Worm (Caenorhabditis elegans) whole organism, midembryonic: Measurements from ENCODE around the gene R01B10.2.

Experiments used
- T22C8.4 ChIP-seq: fragments of 200-800 bp; sonication (Bioruptor generic); IDR thresholded peaks from 2 replicates; pipeline ENCODE4 v1.3.6; 2022; ENCODE audit warnings: missing genetic modification characterization, missing compliant biosample characterization
- cog-1 ChIP-seq: sonication (generic microtip); optimal IDR thresholded peaks from 2 replicates; lab custom pipeline; 2016; ENCODE audit warnings: missing genetic modification characterization, missing compliant biosample characterization
- flt-1 ChIP-seq: fragments of 200-800 bp; sonication (Bioruptor generic); IDR thresholded peaks from 2 replicates; pipeline ENCODE4 v1.3.6; 2022; ENCODE audit warnings: missing genetic modification characterization, missing compliant biosample characterization
- klf-2 ChIP-seq: fragments of 200-800 bp; sonication (Bioruptor generic); conservative IDR thresholded peaks from 2 replicates; pipeline ENCODE4 v1.3.6; 2022; ENCODE audit warnings: missing genetic modification reagents, missing genetic modification characterization, missing compliant biosample characterization
- med-1 ChIP-seq: sonication (generic microtip); optimal IDR thresholded peaks from 2 replicates; lab custom pipeline; 2017; ENCODE audit warnings: missing genetic modification characterization, mild to moderate bottlenecking, missing compliant biosample characterization, antibody characterized with exemption, missing genetic modification reagents; ENCODE audit not compliant: insufficient read depth
- ref-1 ChIP-seq: fragments of 200-800 bp; sonication (Bioruptor generic); conservative IDR thresholded peaks from 2 replicates; pipeline ENCODE4 v1.3.6; 2022; ENCODE audit warnings: missing genetic modification reagents, missing genetic modification characterization, missing compliant biosample characterization
- tab-1 ChIP-seq: fragments of 200-800 bp; sonication (Bioruptor generic); IDR thresholded peaks from 2 replicates; pipeline ENCODE4 v1.3.6; 2022; ENCODE audit warnings: missing genetic modification characterization, missing compliant biosample characterization
- ztf-29 ChIP-seq: fragments of 200-800 bp; sonication (Bioruptor generic); IDR thresholded peaks from 2 replicates; pipeline ENCODE4 v1.3.6; 2022; ENCODE audit warnings: missing genetic modification reagents, missing genetic modification characterization, missing compliant biosample characterization

- TF ChIP-seq tab-1: no peak
- no peak for TF ChIP-seq ref-1 (GFP tag; lab: Robert Waterston, UW)
- TF ChIP-seq flt-1: peak; percentile 69
- no peak for TF ChIP-seq T22C8.4 (GFP tag; lab: Robert Waterston, UW)
- TF ChIP-seq ztf-29: no peak
- TF ChIP-seq med-1 (GFP tag; lab: Kevin White, UChicago): no peak
- TF ChIP-seq klf-2 (GFP tag; lab: Robert Waterston, UW): no peak
- TF ChIP-seq cog-1 (tag; lab: Kevin White, UChicago): peak; percentile 73
Measured at ce11 chrV:6053188-6053687, 12.0 kb upstream of the R01B10.2 start, which contains the start of gene seip-1.
